Fruit fly (Drosophila melanogaster) whole organism, larva: ENCODE data around the gene CG13658.

ENCODE experiments used
- noc ChIP-seq: fragments of 200-800 bp; sonication (Bioruptor generic); optimal IDR thresholded peaks from 3 replicates; lab custom pipeline; 2019; ENCODE audit warnings: missing biosample characterization, mild to moderate bottlenecking, missing genetic modification characterization, moderate library complexity

The CG13658 gene

DNA sequence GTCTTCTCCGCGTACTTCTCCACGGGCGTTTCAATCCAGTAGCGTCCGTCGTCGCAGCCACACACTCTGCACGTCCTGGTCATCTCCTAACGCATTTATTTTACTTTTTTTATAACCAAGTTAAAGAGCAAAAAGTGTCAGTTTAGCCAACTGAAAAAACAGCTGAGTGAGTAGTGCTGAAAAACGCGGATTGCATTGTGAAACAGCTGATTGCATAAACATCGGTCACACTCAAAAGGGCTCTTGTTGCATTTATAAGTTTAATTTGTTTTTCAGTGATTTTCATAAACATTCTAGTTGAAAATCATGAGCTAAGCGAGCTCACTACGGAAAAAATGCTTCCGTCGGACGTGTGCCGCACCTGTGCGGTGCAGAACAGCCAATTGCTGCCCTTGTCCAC, 47.8 kb downstream of the CG13658 start, which contains the start of the genes CG10669 and CG11902:
CG10669 (minus strand) TSS at position 179 of the 400 bp plus-strand sequence.
CG11902 (plus strand) TSS at position 193 of the 400 bp plus-strand sequence.
- TF ChIP-seq noc (tag; lab: Kevin White, UChicago), result no peak
